Worm (Caenorhabditis elegans) whole organism, L4 larva: Measurements from ENCODE around the gene Y66D12A.19.

ENCODE experiments used
- aha-1 ChIP-seq: fragments of 150-350 bp; peaks from one replicate; lab custom pipeline; 2014; ENCODE audit warnings: missing biosample characterization, missing genetic modification characterization
- hmg-1.1 ChIP-seq: fragments of 200-800 bp; sonication (Bioruptor generic); IDR thresholded peaks from 2 replicates; pipeline ENCODE4 v1.3.6; 2022; ENCODE audit warnings: missing genetic modification reagents, missing genetic modification characterization, missing compliant biosample characterization
- lir-3 ChIP-seq: sonication (generic microtip); optimal IDR thresholded peaks from 2 replicates; lab custom pipeline; 2016; ENCODE audit warnings: mild to moderate bottlenecking, missing genetic modification characterization, missing compliant biosample characterization
- set-16 ChIP-seq: fragments of 200-800 bp; sonication (Bioruptor generic); IDR thresholded peaks from 2 replicates; pipeline ENCODE4 v1.3.6; 2022; ENCODE audit warnings: missing genetic modification reagents, missing genetic modification characterization, missing compliant biosample characterization
- snpc-1.2 ChIP-seq: fragments of 200-800 bp; sonication (Bioruptor generic); IDR thresholded peaks from 2 replicates; pipeline ENCODE4 v1.3.6; 2022; ENCODE audit warnings: missing genetic modification reagents, missing genetic modification characterization, missing compliant biosample characterization

Y66D12A.19 gene

ce11 chrIII:11560504-11561202 is 51.8 kb downstream of the Y66D12A.19 start, which contains the start of gene ztf-29:
Gene ztf-29 (plus strand): TSS chrIII:11561152.
- 0 out of 2 replicates have a peak, but pooled peaks have one; percentile 18 for TF ChIP-seq hmg-1.1 (GFP tag; lab: Robert Waterston, UW)
- TF ChIP-seq aha-1, result peak; percentile 19
- TF ChIP-seq lir-3 (tag; lab: Kevin White, UChicago), result no peak

ce11 chrIII:11561597-11561996 is 52.7 kb downstream of the Y66D12A.19 start:
- TF ChIP-seq snpc-1.2 (no peak), set-16 (GFP tag; lab: Robert Waterston, UW) (peak; percentile 86)
- TF ChIP-seq, all 104 proteins: peak for 1
